Worm (Caenorhabditis elegans) whole organism, late embryonic: ENCODE results near the gene K09E9.3.

Experiments
- F13H6.1 ChIP-seq: sonication (generic microtip); optimal IDR thresholded peaks from 2 replicates; lab custom pipeline; 2016; ENCODE audit warnings: missing genetic modification characterization, missing compliant biosample characterization
- K09A11.1 ChIP-seq: sonication (generic microtip); optimal IDR thresholded peaks from 2 replicates; lab custom pipeline; 2017; ENCODE audit warnings: antibody characterized with exemption, mild to moderate bottlenecking, missing genetic modification characterization, missing compliant biosample characterization; ENCODE audit not compliant: insufficient read depth
- ceh-19 ChIP-seq: fragments of 200-800 bp; sonication (Bioruptor generic); optimal IDR thresholded peaks from 2 replicates; lab custom pipeline; 2018; ENCODE audit warnings: mild to moderate bottlenecking, missing genetic modification characterization, missing compliant biosample characterization
- ceh-6 ChIP-seq: fragments of 200-800 bp; sonication (Bioruptor generic); optimal IDR thresholded peaks from 2 replicates; lab custom pipeline; 2018; ENCODE audit warnings: mild to moderate bottlenecking, missing genetic modification characterization, missing compliant biosample characterization
- ets-4 ChIP-seq: sonication (generic microtip); optimal IDR thresholded peaks from 2 replicates; lab custom pipeline; 2016; ENCODE audit warnings: missing genetic modification characterization, missing compliant biosample characterization
- hlh-15 ChIP-seq: sonication (generic microtip); optimal IDR thresholded peaks from 2 replicates; lab custom pipeline; 2016; ENCODE audit warnings: missing genetic modification characterization, missing compliant biosample characterization
- lin-11 ChIP-seq: fragments of 200-800 bp; sonication (Bioruptor generic); optimal IDR thresholded peaks from 2 replicates; lab custom pipeline; 2018; ENCODE audit warnings: mild to moderate bottlenecking, missing genetic modification characterization, missing compliant biosample characterization
- nhr-11 ChIP-seq: fragments of 150-350 bp; optimal IDR thresholded peaks from 2 replicates; lab custom pipeline; 2014; ENCODE audit warnings: missing biosample characterization, missing genetic modification characterization
- pax-1 ChIP-seq: fragments of 150-350 bp; optimal IDR thresholded peaks from 2 replicates; lab custom pipeline; 2014; ENCODE audit warnings: missing biosample characterization, missing genetic modification characterization
- sox-4 ChIP-seq: sonication (generic microtip); optimal IDR thresholded peaks from 2 replicates; lab custom pipeline; 2017; ENCODE audit warnings: mild to moderate bottlenecking, missing genetic modification characterization, inconsistent platforms, missing compliant biosample characterization

ce11 chrX:15576942-15577341, 36.7 kb downstream of the K09E9.3 start, which contains the start of gene K09A9.6:
- TF ChIP-seq hlh-15 (tag; lab: Kevin White, UChicago) (no peak), K09A11.1 (no peak), lin-11 (tag; lab: Kevin White, UChicago) (no peak), sox-4 (tag; lab: Kevin White, UChicago) (no peak), pax-1 (no peak), ceh-19 (no peak), F13H6.1 (tag; lab: Kevin White, UChicago) (no peak), ets-4 (tag; lab: Kevin White, UChicago) (no peak), ceh-6 (no peak), nhr-11 (tag; lab: Kevin White, UChicago) (no peak)
